Fruit fly (Drosophila melanogaster): Measurements from ENCODE around the gene CG34281.

CG34281 gene

DNA sequence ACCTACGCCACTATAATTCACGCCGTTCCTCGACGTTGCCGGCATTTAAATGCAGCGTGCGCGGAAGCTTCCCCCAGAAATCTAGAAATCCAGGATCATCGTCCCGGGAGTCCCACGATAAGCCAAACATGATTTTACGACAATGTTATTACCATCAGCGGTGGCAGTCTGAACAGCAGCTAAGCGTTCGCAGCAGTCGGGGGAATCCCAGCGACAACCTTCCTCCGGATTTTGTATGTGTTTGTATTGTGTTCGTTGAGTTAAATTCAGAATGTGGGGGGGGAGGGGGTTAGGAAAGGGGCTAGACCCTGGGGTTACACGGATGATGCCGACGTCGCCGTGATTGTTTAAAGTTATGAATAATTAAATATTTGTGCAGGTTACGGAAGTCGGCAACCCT is 31.3 kb downstream of the CG34281 start:
- TF ChIP-seq CG8159 (tag; optimal IDR thresholded peaks at IDR 0.05) (no peak), fd96Ca (GFP tag; IDR thresholded peaks at IDR 0.05) (no peak), D1 (tag; optimal IDR thresholded peaks at IDR 0.05) (no peak), CG9948 (tag; optimal IDR thresholded peaks at IDR 0.05) (no peak), EcR (GFP tag; optimal IDR thresholded peaks at IDR 0.05) (no peak), Ets98B (GFP tag; IDR thresholded peaks at IDR 0.05) (no peak), CG12605 (GFP tag; IDR thresholded peaks at IDR 0.05) (no peak), rn (GFP tag; IDR thresholded peaks at IDR 0.05) (no peak)

DNA sequence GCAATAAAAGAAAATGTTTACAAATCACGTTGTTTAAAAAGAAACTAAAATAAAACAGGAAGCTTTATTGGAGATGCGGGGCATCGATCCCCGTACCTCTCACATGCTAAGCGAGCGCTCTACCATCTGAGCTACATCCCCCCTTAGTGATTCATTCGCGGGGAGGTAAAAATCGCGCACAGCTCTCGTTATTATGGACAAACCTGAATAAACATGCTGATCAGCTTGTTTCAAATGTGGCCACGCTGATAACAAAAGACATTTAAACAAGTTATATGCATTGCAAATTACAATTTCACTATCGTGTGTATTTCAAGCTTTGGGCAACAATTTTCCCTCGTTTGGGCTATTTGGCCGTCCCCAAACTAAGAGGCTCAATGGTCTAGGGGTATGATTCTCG is 32.6 kb downstream of the CG34281 start:
- TF ChIP-seq CG4496 (GFP tag; IDR thresholded peaks at IDR 0.05) (peak; percentile 22; the same call in 1 of the 3 replicates), gl (tag; optimal IDR thresholded peaks at IDR 0.05) (no peak)

DNA sequence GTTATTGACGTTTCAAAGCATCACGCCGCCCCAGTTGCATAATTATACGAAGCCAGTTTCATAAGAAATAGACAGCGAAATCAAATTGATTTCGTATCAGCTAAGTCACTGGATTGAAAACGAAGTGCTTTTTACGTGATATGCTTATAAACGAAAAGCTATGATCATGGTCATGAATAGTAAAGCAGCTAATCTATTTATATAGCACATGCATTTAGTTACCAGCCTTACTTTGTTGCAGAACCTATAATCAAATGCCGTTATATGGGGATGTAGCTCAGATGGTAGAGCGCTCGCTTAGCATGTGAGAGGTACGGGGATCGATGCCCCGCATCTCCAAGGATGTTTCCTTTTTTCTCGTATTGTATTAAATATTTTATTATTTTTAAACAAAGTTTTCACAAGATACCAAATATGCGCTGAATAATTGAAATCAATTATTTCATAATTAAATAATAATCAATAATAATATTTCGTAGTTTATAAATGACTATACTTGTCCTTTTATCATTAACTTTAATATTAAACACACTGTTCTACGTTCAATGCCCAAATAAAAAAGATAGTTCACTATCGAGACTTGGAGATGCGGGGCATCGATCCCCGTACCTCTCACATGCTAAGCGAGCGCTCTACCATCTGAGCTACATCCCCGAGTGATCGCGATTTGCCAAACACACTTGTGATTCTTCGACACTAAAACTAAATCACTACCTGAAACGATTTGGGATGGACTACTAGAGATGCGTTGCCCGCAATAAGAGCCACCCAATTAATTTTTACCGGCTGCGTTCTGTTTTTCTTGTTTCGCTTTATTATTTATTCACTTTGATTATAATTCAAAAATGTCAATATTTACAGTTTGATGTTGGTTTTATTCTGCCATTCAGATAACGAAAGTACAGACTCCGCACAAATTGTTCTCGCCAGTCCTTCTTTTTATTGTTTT is 33.7 kb downstream of the CG34281 start:
- TF ChIP-seq Snoo (tag; optimal IDR thresholded peaks at IDR 0.05): no peak
- no peak for TF ChIP-seq rn (GFP tag; IDR thresholded peaks at IDR 0.05)
- no peak for TF ChIP-seq CG34367 (tag; optimal IDR thresholded peaks at IDR 0.05)
- no peak for TF ChIP-seq CG14655 (GFP tag; optimal IDR thresholded peaks at IDR 0.05)
- TF ChIP-seq CG4496 (GFP tag; IDR thresholded peaks at IDR 0.05): no peak
- TF ChIP-seq CG32121 (GFP tag; IDR thresholded peaks at IDR 0.05): no peak
- TF ChIP-seq CG8301 (tag; optimal IDR thresholded peaks at IDR 0.05): no peak
- no peak for TF ChIP-seq CG12605 (GFP tag; IDR thresholded peaks at IDR 0.05)

DNA sequence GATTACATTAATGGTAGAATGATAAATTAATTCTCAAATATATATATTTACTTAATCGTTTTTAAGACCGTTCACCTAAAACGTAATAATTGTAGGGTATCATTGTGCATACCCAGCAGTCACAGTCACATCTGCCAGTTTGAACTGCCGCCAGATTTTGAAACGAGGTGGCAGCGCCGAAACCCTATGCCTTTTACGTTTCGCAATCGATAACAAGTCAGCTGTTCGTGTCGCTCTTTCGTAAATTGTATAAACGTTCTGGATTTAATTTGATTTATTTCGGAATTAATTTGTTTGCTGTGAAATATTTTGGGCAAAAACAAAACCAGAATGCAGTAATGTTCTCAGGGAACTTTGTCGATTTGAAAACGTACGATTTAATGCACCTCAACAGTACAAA is 34.8 kb downstream of the CG34281 start, which contains the start of gene CG14322:
TSS of gene CG14322 (plus strand) at position 236 of the 400 bp plus-strand sequence.
- TF ChIP-seq CG9948 (tag; optimal IDR thresholded peaks at IDR 0.05) (no peak), CG15710 (tag; optimal IDR thresholded peaks at IDR 0.05) (no peak), CG4496 (GFP tag; IDR thresholded peaks at IDR 0.05) (no peak), CG17806 (tag; optimal IDR thresholded peaks at IDR 0.05) (no peak), EcR (GFP tag; optimal IDR thresholded peaks at IDR 0.05) (no peak), fd96Ca (GFP tag; IDR thresholded peaks at IDR 0.05) (no peak), CG8159 (tag; optimal IDR thresholded peaks at IDR 0.05) (no peak), Snoo (tag; optimal IDR thresholded peaks at IDR 0.05) (no peak), D1 (tag; optimal IDR thresholded peaks at IDR 0.05) (no peak), Pif1B (GFP tag; optimal IDR thresholded peaks at IDR 0.05) (no peak), CG8301 (tag; optimal IDR thresholded peaks at IDR 0.05) (no peak), CG14655 (GFP tag; optimal IDR thresholded peaks at IDR 0.05) (no peak), CG13204 (GFP tag; optimal IDR thresholded peaks at IDR 0.05) (no peak), Pif1A (GFP tag; optimal IDR thresholded peaks at IDR 0.05) (no peak), CG32121 (GFP tag; IDR thresholded peaks at IDR 0.05) (no peak), CG34367 (tag; optimal IDR thresholded peaks at IDR 0.05) (no peak), CG10348 (GFP tag; IDR thresholded peaks at IDR 0.05) (no peak), Ets98B (GFP tag; IDR thresholded peaks at IDR 0.05) (no peak)

DNA sequence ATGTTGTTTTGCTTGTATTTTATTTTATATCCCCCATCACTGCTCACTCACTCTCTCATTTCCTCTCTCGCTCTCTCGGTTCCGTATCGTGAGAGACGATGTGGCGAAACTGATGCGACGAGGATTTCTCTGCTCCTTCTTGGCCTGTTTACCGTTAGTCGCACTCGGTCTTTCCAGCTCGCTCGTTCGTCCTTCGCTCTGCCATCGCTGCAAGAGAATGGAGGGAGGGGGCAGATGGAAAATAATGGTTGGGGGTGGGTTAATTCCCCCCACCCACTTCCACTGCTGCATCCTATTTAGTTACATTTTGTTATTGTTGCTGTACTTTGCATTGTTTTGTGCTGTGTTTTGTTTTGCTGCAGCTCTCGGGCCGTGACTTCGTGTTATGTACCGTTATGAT is 41.2 kb downstream of the CG34281 start:
- TF ChIP-seq CG9948 (tag; optimal IDR thresholded peaks at IDR 0.05): no peak

DNA sequence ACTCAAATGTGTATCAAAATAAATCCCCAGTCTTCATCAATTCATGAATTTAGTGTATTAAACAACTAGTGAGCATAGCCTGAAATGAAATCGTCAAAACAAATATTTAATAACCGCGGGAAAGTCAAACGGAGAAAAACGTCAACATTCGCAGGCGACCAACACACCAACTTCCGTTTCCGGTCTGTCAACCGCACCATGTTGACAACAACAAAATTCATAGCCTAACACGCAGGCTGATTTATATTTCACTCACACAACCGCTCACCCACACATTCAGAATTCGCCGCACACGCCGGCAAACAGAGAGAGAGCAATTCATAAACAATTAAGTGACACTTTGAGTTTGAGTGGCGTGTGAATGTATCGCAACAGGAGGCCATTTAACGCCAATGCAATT is 42.4 kb downstream of the CG34281 start:
- TF ChIP-seq CG34367 (tag; optimal IDR thresholded peaks at IDR 0.05) (peak; percentile 23), CG8301 (tag; optimal IDR thresholded peaks at IDR 0.05) (no peak), Snoo (tag; optimal IDR thresholded peaks at IDR 0.05) (peak; percentile 45), CG12605 (GFP tag; IDR thresholded peaks at IDR 0.05) (no peak), CG4496 (GFP tag; IDR thresholded peaks at IDR 0.05) (peak; percentile 32; the same call in 1 of the 3 replicates)

DNA sequence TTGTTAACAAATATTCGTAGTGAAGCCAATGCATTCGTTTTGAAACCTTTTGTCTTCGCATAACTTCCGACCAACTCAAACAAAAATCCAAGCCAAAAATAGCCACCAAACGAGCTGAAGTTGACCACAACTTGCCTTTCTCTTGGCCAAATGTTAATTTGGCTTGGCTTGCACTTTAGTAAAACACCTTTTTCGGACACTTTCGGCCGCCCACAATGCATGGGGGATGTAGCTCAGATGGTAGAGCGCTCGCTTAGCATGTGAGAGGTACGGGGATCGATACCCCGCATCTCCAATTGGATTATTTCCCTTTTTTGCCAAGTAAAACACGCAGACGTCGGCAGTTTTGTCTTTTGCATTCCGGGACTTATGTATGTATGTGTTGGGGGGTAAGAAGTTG is 44.2 kb downstream of the CG34281 start:
- TF ChIP-seq CG4496 (GFP tag; IDR thresholded peaks at IDR 0.05) (no peak), CG14655 (GFP tag; optimal IDR thresholded peaks at IDR 0.05) (no peak), CG9948 (tag; optimal IDR thresholded peaks at IDR 0.05) (no peak), Snoo (tag; optimal IDR thresholded peaks at IDR 0.05) (no peak), CG34367 (tag; optimal IDR thresholded peaks at IDR 0.05) (no peak)
